Worm (Caenorhabditis elegans): ENCODE measurements around the gene bgnt-1.4.
A peak's percentile ranks its signal among the peaks of the same experiment; 100 is the strongest.

- TF ChIP-seq R02D3.7 (tag; optimal IDR thresholded peaks at IDR 0.05) (no peak), dve-1 (tag; optimal IDR thresholded peaks at IDR 0.05; ENCODE audit: insufficient read depth) (no peak), hlh-30 (tag; optimal IDR thresholded peaks at IDR 0.05; ENCODE audit: insufficient read depth) (peak; percentile 50), mxl-3 (GFP tag; optimal IDR thresholded peaks at IDR 0.05) (peak; percentile 9), cey-2 (tag; optimal IDR thresholded peaks at IDR 0.05; ENCODE audit: borderline replicate concordance, insufficient read depth) (no peak), Y5F2A.4 (GFP tag; optimal IDR thresholded peaks at IDR 0.05) (no peak), zag-1 (tag; optimal IDR thresholded peaks at IDR 0.05) (no peak)
Measured at ce11 chrV:4806859-4807258, 46.1 kb downstream of the bgnt-1.4 start.

Measured in whole organism, L4 larva.